Worm (Caenorhabditis elegans): ENCODE measurements around the gene C33H5.2.

ce11 chrIV:7782292-7782691, 22.5 kb upstream of the C33H5.2 start, which contains the start of gene sec-10:
- TF ChIP-seq tab-1 (GFP tag; IDR thresholded peaks at IDR 0.05) (no peak), flt-1 (GFP tag; IDR thresholded peaks at IDR 0.05) (no peak), ztf-23 (GFP tag; IDR thresholded peaks at IDR 0.05) (no peak), med-1 (GFP tag; optimal IDR thresholded peaks at IDR 0.05; ENCODE audit: insufficient read depth) (no peak), ref-1 (GFP tag; conservative IDR thresholded peaks at IDR 0.05) (no peak), klf-2 (GFP tag; conservative IDR thresholded peaks at IDR 0.05) (no peak)

All from whole organism, midembryonic.